Fruit fly (Drosophila melanogaster): ENCODE measurements around the gene Cen.

Cen gene

dm6 chr2L:20649891-20650290 is 31.8 kb downstream of the Cen start, which contains the start of gene CG2611 (continued):
- TF ChIP-seq fd64A (GFP tag; optimal IDR thresholded peaks at IDR 0.05) (no peak), CG33213 (GFP tag; optimal IDR thresholded peaks at IDR 0.05) (peak; percentile 36), NfI (GFP tag; optimal IDR thresholded peaks at IDR 0.05) (peak; percentile 36), CG10462 (GFP tag; optimal IDR thresholded peaks at IDR 0.05) (peak; percentile 12), pb (GFP tag; optimal IDR thresholded peaks at IDR 0.05) (no peak), pzg (GFP tag; optimal IDR thresholded peaks at IDR 0.05) (peak; percentile 51), Sry-δ (GFP tag; optimal IDR thresholded peaks at IDR 0.05) (peak; percentile 55), CG17385 (GFP tag; optimal IDR thresholded peaks at IDR 0.05) (peak; percentile 30), Ravus (GFP tag; IDR thresholded peaks at IDR 0.05) (no peak), CG13775 (GFP tag; optimal IDR thresholded peaks at IDR 0.05) (peak; percentile 37), CG12219 (GFP tag; optimal IDR thresholded peaks at IDR 0.05) (no peak), CG17361 (GFP tag; IDR thresholded peaks at IDR 0.05) (no peak; the same call in 2 of the 3 replicates), grau (tag; optimal IDR thresholded peaks at IDR 0.05) (peak; percentile 98), CG34422 (GFP tag; IDR thresholded peaks at IDR 0.05) (peak; percentile 75; the same call in 2 of the 3 replicates), ato (GFP tag; IDR thresholded peaks at IDR 0.05; ENCODE audit: partially characterized antibody) (no peak), CG12942 (GFP tag; optimal IDR thresholded peaks at IDR 0.05) (peak; percentile 50), onecut (GFP tag; IDR thresholded peaks at IDR 0.05) (peak; percentile 28; the same call in 1 of the 2 replicates), shn (GFP tag; optimal IDR thresholded peaks at IDR 0.05) (peak; percentile 3), Lpt (GFP tag; optimal IDR thresholded peaks at IDR 0.05) (no peak), Dp (GFP tag; optimal IDR thresholded peaks at IDR 0.05) (peak; percentile 1), eyg (GFP tag; optimal IDR thresholded peaks at IDR 0.05) (no peak), CG14014 (GFP tag; IDR thresholded peaks at IDR 0.05) (peak; percentile 60), CG10979 (tag; optimal IDR thresholded peaks at IDR 0.05) (peak; percentile 30), Atf6 (GFP tag; IDR thresholded peaks at IDR 0.05) (peak; percentile 53; the same call in 1 of the 2 replicates), NC2β (GFP tag; optimal IDR thresholded peaks at IDR 0.05) (peak; percentile 39), jumu (GFP tag; optimal IDR thresholded peaks at IDR 0.05) (peak; percentile 57), fu2 (GFP tag; optimal IDR thresholded peaks at IDR 0.05) (peak; percentile 41), ken (GFP tag; IDR thresholded peaks at IDR 0.05) (0 out of 3 replicates have a peak, but pooled peaks have one; percentile 38), Neu2 (GFP tag; optimal IDR thresholded peaks at IDR 0.05; ENCODE audit: borderline replicate concordance) (peak; percentile 3), Gug (GFP tag; IDR thresholded peaks at IDR 0.05) (peak; percentile 45; the same call in 1 of the 4 replicates), CG5953 (GFP tag; IDR thresholded peaks at IDR 0.05) (no peak), CG17359 (tag; optimal IDR thresholded peaks at IDR 0.05) (peak; percentile 1), CG13894 (tag; optimal IDR thresholded peaks at IDR 0.05) (no peak), caup (GFP tag; optimal IDR thresholded peaks at IDR 0.05; ENCODE audit: severe bottlenecking) (peak; percentile 12), oc (tag; optimal IDR thresholded peaks at IDR 0.05) (no peak), HLH54F (GFP tag; optimal IDR thresholded peaks at IDR 0.05) (peak; percentile 39), gcm (GFP tag; optimal IDR thresholded peaks at IDR 0.05) (no peak), CG4282 (GFP tag; optimal IDR thresholded peaks at IDR 0.05) (no peak), Hey (tag; optimal IDR thresholded peaks at IDR 0.05) (no peak), pan (optimal IDR thresholded peaks at IDR 0.05) (no peak), pan (GFP tag; optimal IDR thresholded peaks at IDR 0.05 in 1 of 2, IDR thresholded peaks at IDR 0.05 in 1 of 2) (peak in 1 of 2 experiments; percentile 59), D19B (GFP tag; optimal IDR thresholded peaks at IDR 0.05) (no peak), E2f1 (GFP tag; IDR thresholded peaks at IDR 0.05) (0 out of 2 replicates have a peak, but pooled peaks have one; percentile 11), tup (GFP tag; optimal IDR thresholded peaks at IDR 0.05) (peak; percentile 19), mam (GFP tag; optimal IDR thresholded peaks at IDR 0.05) (peak; percentile 59), sisA (GFP tag; IDR thresholded peaks at IDR 0.05) (peak; percentile 52), CG3847 (GFP tag; IDR thresholded peaks at IDR 0.05) (peak; percentile 67), Hr3 (GFP tag; optimal IDR thresholded peaks at IDR 0.05) (peak; percentile 37), phol (tag; optimal IDR thresholded peaks at IDR 0.05) (peak; percentile 51), trh (GFP tag; optimal IDR thresholded peaks at IDR 0.05) (no peak), fd3F (GFP tag; optimal IDR thresholded peaks at IDR 0.05) (peak; percentile 15)

Measured in whole organism, embryonic.